Worm (Caenorhabditis elegans) whole organism, L4 larva: Measurements from ENCODE around the gene F54F2.7.
A peak's percentile ranks its signal among the peaks of the same experiment; 100 is the strongest.

ENCODE experiments used
- F49E8.2 ChIP-seq: sonication (generic microtip); optimal IDR thresholded peaks from 2 replicates; lab custom pipeline; 2016; ENCODE audit warnings: missing compliant biosample characterization, mild to moderate bottlenecking, missing genetic modification characterization, borderline replicate concordance
- T26A8.4 ChIP-seq: fragments of 200-800 bp; sonication (Bioruptor generic); IDR thresholded peaks from 2 replicates; pipeline ENCODE4 v1.3.6; 2022; ENCODE audit warnings: missing genetic modification characterization, missing compliant biosample characterization
- ZK546.5 ChIP-seq, 2 experiments: sonication (generic microtip); optimal IDR thresholded peaks; 2 replicates each; lab custom pipeline; 2017; ENCODE audit warnings: missing biosample characterization in 2 of 2, missing genetic modification characterization in 2 of 2
- aha-1 ChIP-seq: fragments of 150-350 bp; peaks from one replicate; lab custom pipeline; 2014; ENCODE audit warnings: missing biosample characterization, missing genetic modification characterization
- ceh-20 ChIP-seq: fragments of 200-800 bp; sonication (Bioruptor generic); IDR thresholded peaks from 2 replicates; pipeline ENCODE4 v1.3.6; 2022; ENCODE audit warnings: missing genetic modification reagents, missing genetic modification characterization, missing compliant biosample characterization
- ceh-28 ChIP-seq: fragments of 150-350 bp; optimal IDR thresholded peaks from 2 replicates; lab custom pipeline; 2014; ENCODE audit warnings: missing biosample characterization, missing genetic modification reagents, missing genetic modification characterization
- ces-1 ChIP-seq: fragments of 150-350 bp; sonication (generic microtip); optimal IDR thresholded peaks from 4 replicates; lab custom pipeline; 2014; ENCODE audit warnings: missing biosample characterization, missing genetic modification reagents, missing genetic modification characterization
- ctbp-1 ChIP-seq: fragments of 200-800 bp; sonication (Bioruptor generic); IDR thresholded peaks from 2 replicates; pipeline ENCODE4 v1.3.6; 2022; ENCODE audit warnings: missing genetic modification reagents, missing genetic modification characterization, missing compliant biosample characterization
- daf-12 ChIP-seq: fragments of 150-350 bp; optimal IDR thresholded peaks from 2 replicates; lab custom pipeline; 2014; ENCODE audit warnings: missing biosample characterization, missing genetic modification reagents, missing genetic modification characterization
- dmd-8 ChIP-seq: fragments of 200-800 bp; sonication (Bioruptor generic); IDR thresholded peaks from 2 replicates; pipeline ENCODE4 v1.3.6; 2022; ENCODE audit warnings: missing genetic modification characterization, missing compliant biosample characterization
- dpl-1 ChIP-seq: fragments of 150-350 bp; optimal IDR thresholded peaks from 2 replicates; lab custom pipeline; 2014; ENCODE audit warnings: missing biosample characterization, missing genetic modification reagents, missing genetic modification characterization
- dve-1 ChIP-seq: sonication (generic microtip); optimal IDR thresholded peaks from 2 replicates; lab custom pipeline; 2017; ENCODE audit warnings: antibody characterized with exemption, mild to moderate bottlenecking, missing genetic modification characterization, missing compliant biosample characterization; ENCODE audit not compliant: insufficient read depth
- hif-1 ChIP-seq, 2 experiments: sonication (generic microtip); optimal IDR thresholded peaks; 2 replicates each; lab custom pipeline; 2016 to 2017; ENCODE audit warnings: missing compliant biosample characterization in 2 of 2, missing genetic modification characterization in 2 of 2, missing genetic modification reagents in 2 of 2, missing genotype in 2 of 2, mild to moderate bottlenecking in 1 of 2
- lim-7 ChIP-seq: fragments of 200-800 bp; sonication (Bioruptor generic); IDR thresholded peaks from 2 replicates; pipeline ENCODE4 v1.3.6; 2022; ENCODE audit warnings: missing genetic modification characterization, missing compliant biosample characterization
- lin-39 ChIP-seq: fragments of 150-350 bp; optimal IDR thresholded peaks from 2 replicates; lab custom pipeline; 2014; ENCODE audit warnings: missing biosample characterization, missing genetic modification reagents, missing genetic modification characterization
- lsy-2 ChIP-seq, 2 experiments: fragments of 150-350 bp in 1 of 2; sonication (generic microtip) in 1 of 2; optimal IDR thresholded peaks; 2 replicates each; lab custom pipeline; 2014 to 2017; ENCODE audit warnings: missing biosample characterization in 2 of 2, missing genetic modification characterization in 2 of 2
- mdt-29 ChIP-seq: fragments of 200-800 bp; sonication (Bioruptor generic); IDR thresholded peaks from 2 replicates; pipeline ENCODE4 v1.3.6; 2022; ENCODE audit warnings: missing genetic modification reagents, missing genetic modification characterization, missing compliant biosample characterization
- mes-2 ChIP-seq: sonication (generic microtip); optimal IDR thresholded peaks from 2 replicates; lab custom pipeline; 2016; ENCODE audit warnings: missing genotype, mild to moderate bottlenecking, missing genetic modification characterization, missing compliant biosample characterization; ENCODE audit not compliant: poor library complexity, severe bottlenecking
- mxl-2 ChIP-seq: fragments of 200-800 bp; sonication (Bioruptor generic); conservative IDR thresholded peaks from 2 replicates; pipeline ENCODE4 v1.3.6; 2022; ENCODE audit warnings: missing genetic modification reagents, missing genetic modification characterization, missing compliant biosample characterization
- mxl-3 ChIP-seq: fragments of 200-800 bp; sonication (Bioruptor generic); optimal IDR thresholded peaks from 2 replicates; lab custom pipeline; 2018; ENCODE audit warnings: mild to moderate bottlenecking, missing genetic modification characterization, missing compliant biosample characterization
- nhr-102 ChIP-seq: sonication (generic microtip); optimal IDR thresholded peaks from 2 replicates; lab custom pipeline; 2016; ENCODE audit warnings: mild to moderate bottlenecking, missing genetic modification characterization, moderate library complexity, missing compliant biosample characterization
- nhr-11 ChIP-seq: fragments of 150-350 bp; optimal IDR thresholded peaks from 2 replicates; lab custom pipeline; 2014; ENCODE audit warnings: missing biosample characterization, missing genetic modification characterization
- nhr-41 ChIP-seq: fragments of 200-800 bp; sonication (Bioruptor generic); IDR thresholded peaks from 2 replicates; pipeline ENCODE4 v1.3.6; 2022; ENCODE audit warnings: missing genetic modification reagents, missing genetic modification characterization, missing compliant biosample characterization
- nhr-48 ChIP-seq: sonication (generic microtip); optimal IDR thresholded peaks from 2 replicates; lab custom pipeline; 2016; ENCODE audit warnings: mild to moderate bottlenecking, missing genetic modification characterization, missing compliant biosample characterization
- nhr-76 ChIP-seq: fragments of 150-350 bp; optimal IDR thresholded peaks from 2 replicates; lab custom pipeline; 2014; ENCODE audit warnings: missing biosample characterization, missing genetic modification characterization
- pha-4 ChIP-seq, 2 experiments: fragments of 150-350 bp in 1 of 2; fragments of 200-800 bp in 1 of 2; sonication (Bioruptor generic) in 1 of 2; IDR thresholded peaks in 1 of 2; optimal IDR thresholded peaks in 1 of 2; 2 replicates each; pipeline versions ENCODE4 v1.3.6 to Lab custom; 2014 to 2022; ENCODE audit warnings: missing genetic modification characterization in 2 of 2, missing genetic modification reagents in 2 of 2, missing biosample characterization in 1 of 2, missing compliant biosample characterization in 1 of 2
- snpc-1.2 ChIP-seq: fragments of 200-800 bp; sonication (Bioruptor generic); IDR thresholded peaks from 2 replicates; pipeline ENCODE4 v1.3.6; 2022; ENCODE audit warnings: missing genetic modification reagents, missing genetic modification characterization, missing compliant biosample characterization
- unc-39 ChIP-seq: sonication (generic microtip); optimal IDR thresholded peaks from 2 replicates; lab custom pipeline; 2017; ENCODE audit warnings: missing biosample characterization, missing genetic modification characterization
- zfp-2 ChIP-seq: sonication (generic microtip); optimal IDR thresholded peaks from 2 replicates; lab custom pipeline; 2016; ENCODE audit warnings: mild to moderate bottlenecking, missing genetic modification characterization, missing compliant biosample characterization
- zfp-3 ChIP-seq: fragments of 200-800 bp; sonication (Bioruptor generic); conservative IDR thresholded peaks from 2 replicates; pipeline ENCODE4 v1.3.6; 2022; ENCODE audit warnings: missing genetic modification reagents, missing genetic modification characterization, missing compliant biosample characterization
- zip-2 ChIP-seq: fragments of 150-350 bp; optimal IDR thresholded peaks from 2 replicates; lab custom pipeline; 2014; ENCODE audit warnings: missing biosample characterization, missing genetic modification characterization
- ztf-11 ChIP-seq: fragments of 150-350 bp; optimal IDR thresholded peaks from 2 replicates; lab custom pipeline; 2014; ENCODE audit warnings: missing biosample characterization, missing genetic modification characterization
- ztf-7 ChIP-seq: fragments of 150-350 bp; optimal IDR thresholded peaks from 2 replicates; lab custom pipeline; 2014; ENCODE audit warnings: missing biosample characterization, missing genetic modification characterization

Gene F54F2.7

ce11 chrIII:8831059-8831750 is 24.1 kb upstream of the F54F2.7 start, which contains the start of gene F44E2.10:
F44E2.10 (minus strand) TSS chrIII:8831109.
- TF ChIP-seq mxl-2 (GFP tag; lab: Robert Waterston, UW) = no peak
- TF ChIP-seq daf-12 (tag; lab: Kevin White, UChicago) = no peak
- TF ChIP-seq lsy-2 (tag; optimal IDR thresholded peaks at IDR 0.05; lab: Kevin White, UChicago) = peak in 1 of 2 experiments; percentile 18
- no peak for TF ChIP-seq zfp-3 (GFP tag; lab: Robert Waterston, UW)

DNA sequence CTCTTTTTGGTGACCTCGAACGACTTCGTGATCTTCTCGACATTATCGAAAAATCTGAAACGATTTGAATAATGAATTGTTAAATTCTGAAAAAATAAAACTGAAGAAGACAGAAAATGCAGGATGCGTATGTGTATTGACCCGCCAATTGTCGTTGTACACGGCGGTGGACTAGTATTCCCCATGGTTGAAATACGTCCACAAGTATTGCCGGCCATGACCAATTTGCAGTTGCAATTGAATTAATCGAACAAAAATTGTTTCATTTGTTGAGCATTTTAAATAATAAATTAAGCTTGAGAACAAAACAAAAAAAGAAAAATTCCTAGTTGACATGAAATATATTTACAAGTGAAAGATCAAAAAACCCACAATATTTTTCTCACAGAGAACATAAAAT is 22.1 kb upstream of the F54F2.7 start, which contains the start of gene F44E2.3:
Gene F44E2.3 (minus strand): TSS at position 61 of the 400 bp plus-strand sequence.
- TF ChIP-seq nhr-76 (no peak), hif-1 (tag; optimal IDR thresholded peaks at IDR 0.05; lab: Kevin White, UChicago) (peak in 1 of 2 experiments; percentile 8), lsy-2 (tag; optimal IDR thresholded peaks at IDR 0.05; lab: Kevin White, UChicago) (peak in 1 of 2 experiments; percentile 44), mes-2 (tag; lab: Kevin White, UChicago) (peak; percentile 82), dpl-1 (GFP tag; lab: Kevin White, UChicago) (peak; percentile 13)

DNA sequence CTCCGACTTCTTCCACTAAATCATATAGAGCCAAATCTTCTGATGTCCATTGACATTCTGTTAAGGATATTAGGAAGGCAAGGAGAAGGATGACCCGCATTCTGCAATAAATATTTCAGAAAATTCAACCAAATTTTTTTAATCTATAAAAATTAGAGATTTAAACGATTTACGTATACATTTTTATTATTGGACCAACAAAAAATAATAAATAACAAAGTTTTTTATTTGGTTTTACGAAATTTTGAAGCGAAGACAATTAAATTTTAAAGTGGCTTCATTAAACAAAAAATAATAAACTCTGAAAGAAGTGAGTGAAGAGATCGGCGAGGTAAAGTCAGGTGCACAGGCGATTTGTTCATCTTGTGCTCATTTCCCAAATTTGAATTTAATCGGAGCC is 20.0 kb upstream of the F54F2.7 start, which contains the start of gene F54F2.9:
Gene F54F2.9 (minus strand): TSS at position 101 of the 400 bp plus-strand sequence.
- TF ChIP-seq snpc-1.2 (GFP tag; lab: Robert Waterston, UW) = no peak
- TF ChIP-seq nhr-41 (GFP tag; lab: Robert Waterston, UW) = no peak
- TF ChIP-seq ztf-11 (tag; lab: Kevin White, UChicago) = no peak
- no peak for TF ChIP-seq ceh-28 (tag; lab: Kevin White, UChicago)
- no peak for TF ChIP-seq nhr-48 (tag; lab: Kevin White, UChicago)
- no peak for TF ChIP-seq ctbp-1 (GFP tag; lab: Robert Waterston, UW)
- no peak for TF ChIP-seq zfp-2
- no peak for TF ChIP-seq T26A8.4 (GFP tag; lab: Robert Waterston, UW)
- no peak for TF ChIP-seq nhr-11 (tag; lab: Kevin White, UChicago)
- no peak for TF ChIP-seq pha-4 (GFP tag; IDR thresholded peaks at IDR 0.05; lab: Robert Waterston, UW)
- no peak for TF ChIP-seq pha-4 (tag; optimal IDR thresholded peaks at IDR 0.05; lab: Kevin White, UChicago)
- TF ChIP-seq lim-7 (GFP tag; lab: Robert Waterston, UW) = no peak
- TF ChIP-seq unc-39 (tag; lab: Kevin White, UChicago) = no peak
- no peak for TF ChIP-seq dve-1
- TF ChIP-seq aha-1 = no peak
- TF ChIP-seq mxl-2 (GFP tag; lab: Robert Waterston, UW) = no peak
- TF ChIP-seq F49E8.2 (tag; lab: Kevin White, UChicago) = no peak
- no peak for TF ChIP-seq nhr-102
- no peak for TF ChIP-seq mxl-3 (GFP tag; lab: Kevin White, UChicago)
- TF ChIP-seq ceh-20 = no peak
- TF ChIP-seq mdt-29 (GFP tag; lab: Robert Waterston, UW) = no peak

- TF ChIP-seq zip-2 (tag; lab: Kevin White, UChicago) (no peak), aha-1 (peak; percentile 93), ces-1 (GFP tag; lab: Kevin White, UChicago) (no peak)
- TF ChIP-seq, all 104 proteins: peak for 1
These were observed 17.4 kb upstream of the F54F2.7 start for ce11 chrIII:8824556-8824955.

- TF ChIP-seq dmd-8 (GFP tag; lab: Robert Waterston, UW) = no peak
- no peak for TF ChIP-seq pha-4 (GFP tag; IDR thresholded peaks at IDR 0.05; lab: Robert Waterston, UW)
- TF ChIP-seq pha-4 (tag; optimal IDR thresholded peaks at IDR 0.05; lab: Kevin White, UChicago) = no peak
- TF ChIP-seq lin-39 (tag; lab: Kevin White, UChicago) = no peak
- TF ChIP-seq aha-1 = peak; percentile 8
- TF ChIP-seq ZK546.5 (tag; optimal IDR thresholded peaks at IDR 0.05; lab: Kevin White, UChicago) = no peak
- no peak for TF ChIP-seq nhr-11 (tag; lab: Kevin White, UChicago)
- TF ChIP-seq ztf-7 (tag; lab: Kevin White, UChicago) = no peak
- TF ChIP-seq hif-1 (tag; optimal IDR thresholded peaks at IDR 0.05; lab: Kevin White, UChicago) = no peak
- TF ChIP-seq, all 104 proteins: peak for 1
These were observed 11.5 kb upstream of the F54F2.7 start, which contains the start of gene pat-2 for ce11 chrIII:8818599-8818998. pat-2 (plus strand) TSS chrIII:8818899.
